Worm (Caenorhabditis elegans) whole organism, L1 larva: ENCODE results near the gene srr-9.

ENCODE experiments used
- alr-1 ChIP-seq: fragments of 200-800 bp; sonication (Bioruptor generic); optimal IDR thresholded peaks from 2 replicates; lab custom pipeline; 2018; ENCODE audit warnings: borderline replicate concordance, mild to moderate bottlenecking, missing genetic modification characterization, missing compliant biosample characterization
- blmp-1 ChIP-seq: fragments of 150-350 bp; optimal IDR thresholded peaks from 2 replicates; lab custom pipeline; 2014; ENCODE audit warnings: missing biosample characterization, missing genetic modification characterization
- ces-1 ChIP-seq: fragments of 150-350 bp; optimal IDR thresholded peaks from 2 replicates; lab custom pipeline; 2014; ENCODE audit warnings: missing biosample characterization, missing genetic modification reagents, missing genetic modification characterization
- lin-35 ChIP-seq, 2 experiments: fragments of 150-350 bp; optimal IDR thresholded peaks; 2 replicates each; lab custom pipeline; 2014; ENCODE audit warnings: missing biosample characterization in 2 of 2, missing genetic modification characterization in 2 of 2, missing genetic modification reagents in 2 of 2
- nhr-28 ChIP-seq: fragments of 150-350 bp; optimal IDR thresholded peaks from 2 replicates; lab custom pipeline; 2014; ENCODE audit warnings: missing biosample characterization, missing genetic modification characterization
- nhr-76 ChIP-seq: sonication (generic microtip); optimal IDR thresholded peaks from 2 replicates; lab custom pipeline; 2017; ENCODE audit warnings: missing biosample characterization, missing genetic modification characterization
- nhr-90 ChIP-seq: sonication (generic microtip); optimal IDR thresholded peaks from 2 replicates; lab custom pipeline; 2016; ENCODE audit warnings: mild to moderate bottlenecking, missing genetic modification characterization, missing compliant biosample characterization; ENCODE audit not compliant: poor library complexity
- ztf-11 ChIP-seq, 2 experiments: sonication (generic microtip); optimal IDR thresholded peaks; 2 replicates each; lab custom pipeline; 2016 to 2017; ENCODE audit warnings: missing genetic modification characterization in 2 of 2, missing biosample characterization in 1 of 2, missing compliant biosample characterization in 1 of 2

DNA sequence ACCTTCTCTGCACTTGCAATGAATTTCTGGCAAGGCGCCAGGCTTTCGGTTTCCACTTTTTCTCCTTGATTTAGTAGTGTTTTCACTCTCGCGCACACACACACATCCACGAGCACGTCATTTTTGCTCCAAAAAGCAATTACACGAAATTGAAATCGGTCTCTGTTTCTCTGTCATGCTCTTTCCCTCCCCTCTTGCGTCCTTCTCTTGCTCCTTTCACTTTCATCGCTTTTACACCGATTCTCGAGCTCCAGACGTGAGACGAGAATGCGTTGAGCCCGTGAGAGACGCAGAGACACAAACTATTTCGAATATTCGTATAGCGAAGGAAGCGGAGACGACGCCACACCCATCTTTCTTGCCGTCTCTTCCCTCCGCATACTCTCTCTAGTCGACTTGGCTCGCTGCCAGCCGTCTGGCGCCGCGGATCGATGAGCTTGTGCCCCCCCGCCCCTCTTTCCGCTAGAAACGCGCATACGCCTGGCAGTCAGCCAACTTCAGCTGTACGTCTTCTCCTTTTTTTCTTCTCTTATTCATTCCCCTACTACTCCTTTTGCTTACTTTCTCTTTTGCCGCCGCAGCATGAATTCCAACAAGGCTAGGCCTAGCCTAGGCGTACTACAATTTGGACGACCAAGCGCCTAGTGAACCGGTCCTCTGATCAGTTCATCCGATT is 9.7 kb upstream of the srr-9 start:
- peak in 1 of 2 experiments; percentile 67 for TF ChIP-seq lin-35 (GFP tag; optimal IDR thresholded peaks at IDR 0.05; lab: Kevin White, UChicago)
- TF ChIP-seq blmp-1 (tag; lab: Kevin White, UChicago) = peak; percentile 98
- no peak for TF ChIP-seq nhr-28 (tag; lab: Kevin White, UChicago)
- TF ChIP-seq alr-1 = no peak
- TF ChIP-seq ces-1 (GFP tag; lab: Kevin White, UChicago) = no peak
- no peak for TF ChIP-seq nhr-76
- TF ChIP-seq nhr-90 (tag; lab: Kevin White, UChicago) = no peak
- peak in 1 of 2 experiments; percentile 64 for TF ChIP-seq ztf-11 (tag; optimal IDR thresholded peaks at IDR 0.05; lab: Kevin White, UChicago)
